Fruit fly (Drosophila melanogaster): ENCODE results near the gene Irp-1A.

Irp-1A gene

dm6 chr3R:22686336-22686874 is 38.0 kb downstream of the Irp-1A start, which contains the start of the genes Gclm and CG17625 (continued):
- TF ChIP-seq CG33557 (GFP tag; optimal IDR thresholded peaks at IDR 0.05), result peak; percentile 50
- peak; percentile 44 for TF ChIP-seq Sox102F (GFP tag; optimal IDR thresholded peaks at IDR 0.05)
- no peak for TF ChIP-seq Hr39 (optimal IDR thresholded peaks at IDR 0.05)
- 0 out of 2 replicates have a peak, but pooled peaks have one; percentile 11 for TF ChIP-seq crol (GFP tag; IDR thresholded peaks at IDR 0.05)
- TF ChIP-seq Rx (GFP tag; IDR thresholded peaks at IDR 0.05), result no peak
- TF ChIP-seq H15 (GFP tag; IDR thresholded peaks at IDR 0.05), result no peak; the same call in 2 of the 3 replicates

- TF ChIP-seq sens (GFP tag) (peak; percentile 72), CG34422 (GFP tag; IDR thresholded peaks at IDR 0.05) (no peak), br (optimal IDR thresholded peaks at IDR 0.05) (no peak), CG11695 (GFP tag; IDR thresholded peaks at IDR 0.05) (0 out of 3 replicates have a peak, but pooled peaks have one; percentile 14), cwo (GFP tag; optimal IDR thresholded peaks at IDR 0.05) (peak; percentile 82), exex (tag; optimal IDR thresholded peaks at IDR 0.05) (peak; percentile 46), Awh (GFP tag; IDR thresholded peaks at IDR 0.05) (0 out of 2 replicates have a peak, but pooled peaks have one; percentile 7)
These were observed 39.5 kb downstream of the Irp-1A start for dm6 chr3R:22684948-22685253.

dm6 chr3R:22684044-22684947 is 40.1 kb downstream of the Irp-1A start:
- TF ChIP-seq vvl (GFP tag; IDR thresholded peaks at IDR 0.05), result no peak
- TF ChIP-seq sr (GFP tag; IDR thresholded peaks at IDR 0.05), result no peak
- TF ChIP-seq pum (GFP tag; optimal IDR thresholded peaks at IDR 0.05), result no peak
- no peak for TF ChIP-seq CG14710 (tag; optimal IDR thresholded peaks at IDR 0.05)
- 0 out of 3 replicates have a peak, but pooled peaks have one; percentile 63 for TF ChIP-seq CG2199 (GFP tag; IDR thresholded peaks at IDR 0.05)
- TF ChIP-seq CG10209 (GFP tag; optimal IDR thresholded peaks at IDR 0.05), result no peak
- peak; percentile 48 for TF ChIP-seq CG12769 (tag; optimal IDR thresholded peaks at IDR 0.05)
- TF ChIP-seq dati (GFP tag; IDR thresholded peaks at IDR 0.05), result no peak
- no peak for TF ChIP-seq pros (GFP tag; optimal IDR thresholded peaks at IDR 0.05)
- no peak for TF ChIP-seq bowl (GFP tag; IDR thresholded peaks at IDR 0.05)
- peak; percentile 41 for TF ChIP-seq Asciz (GFP tag; optimal IDR thresholded peaks at IDR 0.05)
- TF ChIP-seq tap (tag; optimal IDR thresholded peaks at IDR 0.05), result peak; percentile 4
- TF ChIP-seq pb (GFP tag; optimal IDR thresholded peaks at IDR 0.05), result no peak
- TF ChIP-seq chif (GFP tag; optimal IDR thresholded peaks at IDR 0.05), result no peak
- TF ChIP-seq pzg (GFP tag; optimal IDR thresholded peaks at IDR 0.05), result no peak
- TF ChIP-seq MBD-R2 (GFP tag; IDR thresholded peaks at IDR 0.05), result no peak
- no peak for TF ChIP-seq CG12155 (GFP tag; optimal IDR thresholded peaks at IDR 0.05)
- TF ChIP-seq CG8089 (GFP tag; optimal IDR thresholded peaks at IDR 0.05), result no peak
- TF ChIP-seq Fer3 (tag; optimal IDR thresholded peaks at IDR 0.05), result no peak
- no peak for TF ChIP-seq CG11247 (GFP tag; IDR thresholded peaks at IDR 0.05)
- no peak for TF ChIP-seq dan (GFP tag; IDR thresholded peaks at IDR 0.05)
- no peak for TF ChIP-seq CG10431 (GFP tag; optimal IDR thresholded peaks at IDR 0.05)
- TF ChIP-seq psq (GFP tag; optimal IDR thresholded peaks at IDR 0.05), result no peak
- TF ChIP-seq B-H1 (GFP tag; IDR thresholded peaks at IDR 0.05), result no peak
- no peak for TF ChIP-seq ftz-f1 (GFP tag; optimal IDR thresholded peaks at IDR 0.05)
- TF ChIP-seq nom (GFP tag; optimal IDR thresholded peaks at IDR 0.05), result peak; percentile 41
- no peak for TF ChIP-seq CG11696 (GFP tag; IDR thresholded peaks at IDR 0.05)
- peak; percentile 4 for TF ChIP-seq CG6254 (GFP tag; optimal IDR thresholded peaks at IDR 0.05)
- TF ChIP-seq PHDP (tag; optimal IDR thresholded peaks at IDR 0.05), result peak; percentile 4
- no peak for TF ChIP-seq knrl (GFP tag; IDR thresholded peaks at IDR 0.05; ENCODE audit: partially characterized antibody)
- no peak for TF ChIP-seq hbn (GFP tag; IDR thresholded peaks at IDR 0.05; ENCODE audit: partially characterized antibody)
- TF ChIP-seq CG8281 (tag; optimal IDR thresholded peaks at IDR 0.05), result no peak
- no peak for TF ChIP-seq kah (GFP tag; optimal IDR thresholded peaks at IDR 0.05)
- no peak for TF ChIP-seq CG15696 (tag; optimal IDR thresholded peaks at IDR 0.05)
